Worm (Caenorhabditis elegans): Measurements from ENCODE around the gene nlp-29.

ce11 chrV:3938789-3939188 is 45.4 kb upstream of the nlp-29 start, which contains the start of gene cyp-35B1:
- TF ChIP-seq blmp-1 (tag; optimal IDR thresholded peaks at IDR 0.05; ENCODE audit: insufficient read depth) (no peak), nhr-12 (tag; optimal IDR thresholded peaks at IDR 0.05) (no peak), nhr-77 (tag; optimal IDR thresholded peaks at IDR 0.05) (no peak), aly-2 (tag; optimal IDR thresholded peaks at IDR 0.05) (no peak), nhr-129 (tag; optimal IDR thresholded peaks at IDR 0.05) (no peak)
